Worm (Caenorhabditis elegans) whole organism, late embryonic: ENCODE results near the gene C31H1.5.

Source experiments
- C08G9.2 ChIP-seq: sonication (generic microtip); optimal IDR thresholded peaks from 2 replicates; lab custom pipeline; 2016; ENCODE audit warnings: mild to moderate bottlenecking, missing genetic modification characterization, moderate library complexity, missing compliant biosample characterization
- C38D4.7 ChIP-seq: fragments of 200-800 bp; sonication (Bioruptor generic); optimal IDR thresholded peaks from 2 replicates; lab custom pipeline; 2018; ENCODE audit warnings: mild to moderate bottlenecking, missing genetic modification characterization, moderate library complexity, missing compliant biosample characterization
- K02D7.2 ChIP-seq: sonication (generic microtip); optimal IDR thresholded peaks from 2 replicates; lab custom pipeline; 2017; ENCODE audit warnings: mild to moderate bottlenecking, missing genetic modification characterization, missing compliant biosample characterization
- T23F11.4 ChIP-seq: fragments of 200-800 bp; sonication (Bioruptor generic); optimal IDR thresholded peaks from 2 replicates; lab custom pipeline; 2018; ENCODE audit warnings: mild to moderate bottlenecking, missing genetic modification characterization, missing compliant biosample characterization
- Y22D7AL.16 ChIP-seq: sonication (generic microtip); optimal IDR thresholded peaks from 2 replicates; lab custom pipeline; 2016; ENCODE audit warnings: missing genetic modification characterization, missing compliant biosample characterization
- ahr-1 ChIP-seq: sonication (generic microtip); optimal IDR thresholded peaks from 2 replicates; lab custom pipeline; 2016; ENCODE audit warnings: missing genetic modification characterization, missing compliant biosample characterization
- ama-1 ChIP-seq: fragments of 150-350 bp; optimal IDR thresholded peaks from 2 replicates; lab custom pipeline; 2014
- ceh-18 ChIP-seq: sonication (generic microtip); optimal IDR thresholded peaks from 2 replicates; lab custom pipeline; 2016; ENCODE audit warnings: missing genetic modification characterization, missing compliant biosample characterization
- ceh-2 ChIP-seq: sonication (generic microtip); optimal IDR thresholded peaks from 2 replicates; lab custom pipeline; 2016; ENCODE audit warnings: missing genotype, missing genetic modification characterization, missing compliant biosample characterization
- ceh-24 ChIP-seq: sonication (generic microtip); optimal IDR thresholded peaks from 2 replicates; lab custom pipeline; 2016; ENCODE audit warnings: mild to moderate bottlenecking, missing genetic modification characterization, missing compliant biosample characterization
- ceh-31 ChIP-seq: sonication (generic microtip); optimal IDR thresholded peaks from 2 replicates; lab custom pipeline; 2016; ENCODE audit warnings: missing genetic modification characterization, missing compliant biosample characterization
- ceh-34 ChIP-seq: sonication (generic microtip); optimal IDR thresholded peaks from 2 replicates; lab custom pipeline; 2016; ENCODE audit warnings: mild to moderate bottlenecking, missing genetic modification characterization, missing compliant biosample characterization
- ceh-48 ChIP-seq: sonication (generic microtip); optimal IDR thresholded peaks from 2 replicates; lab custom pipeline; 2016; ENCODE audit warnings: missing genetic modification characterization, inconsistent platforms, missing compliant biosample characterization
- ceh-6 ChIP-seq: fragments of 200-800 bp; sonication (Bioruptor generic); optimal IDR thresholded peaks from 2 replicates; lab custom pipeline; 2018; ENCODE audit warnings: mild to moderate bottlenecking, missing genetic modification characterization, missing compliant biosample characterization
- ceh-9 ChIP-seq: sonication (generic microtip); optimal IDR thresholded peaks from 2 replicates; lab custom pipeline; 2016; ENCODE audit warnings: mild to moderate bottlenecking, missing genetic modification characterization, inconsistent platforms, missing compliant biosample characterization
- dmd-4 ChIP-seq: sonication (generic microtip); optimal IDR thresholded peaks from 2 replicates; lab custom pipeline; 2016; ENCODE audit warnings: borderline replicate concordance, missing genetic modification characterization, missing compliant biosample characterization
- elt-2 ChIP-seq: sonication (generic microtip); optimal IDR thresholded peaks from 2 replicates; lab custom pipeline; 2016; ENCODE audit warnings: missing genetic modification reagents, missing genetic modification characterization, missing compliant biosample characterization
- ets-4 ChIP-seq: sonication (generic microtip); optimal IDR thresholded peaks from 2 replicates; lab custom pipeline; 2016; ENCODE audit warnings: missing genetic modification characterization, missing compliant biosample characterization
- eyg-1 ChIP-seq: sonication (generic microtip); optimal IDR thresholded peaks from 2 replicates; lab custom pipeline; 2016; ENCODE audit warnings: missing genotype, missing genetic modification characterization, missing compliant biosample characterization
- fax-1 ChIP-seq: sonication (generic microtip); optimal IDR thresholded peaks from 2 replicates; lab custom pipeline; 2016; ENCODE audit warnings: missing genotype, missing genetic modification characterization, missing compliant biosample characterization
- hlh-13 ChIP-seq: fragments of 200-800 bp; sonication (Bioruptor generic); optimal IDR thresholded peaks from 2 replicates; lab custom pipeline; 2018; ENCODE audit warnings: mild to moderate bottlenecking, missing genetic modification characterization, missing compliant biosample characterization
- hlh-6 ChIP-seq: sonication (generic microtip); optimal IDR thresholded peaks from 2 replicates; lab custom pipeline; 2016; ENCODE audit warnings: missing genotype, missing genetic modification characterization, missing compliant biosample characterization
- hlh-8 ChIP-seq: sonication (generic microtip); optimal IDR thresholded peaks from 2 replicates; lab custom pipeline; 2016; ENCODE audit warnings: missing genotype, missing genetic modification characterization, missing compliant biosample characterization
- lim-6 ChIP-seq: sonication (generic microtip); optimal IDR thresholded peaks from 2 replicates; lab custom pipeline; 2016; ENCODE audit warnings: missing genetic modification characterization, missing compliant biosample characterization
- lin-11 ChIP-seq: fragments of 200-800 bp; sonication (Bioruptor generic); optimal IDR thresholded peaks from 2 replicates; lab custom pipeline; 2018; ENCODE audit warnings: mild to moderate bottlenecking, missing genetic modification characterization, missing compliant biosample characterization
- madf-2 ChIP-seq: sonication (generic microtip); optimal IDR thresholded peaks from 2 replicates; lab custom pipeline; 2017; ENCODE audit warnings: missing genetic modification characterization, missing compliant biosample characterization
- mec-3 ChIP-seq: sonication (generic microtip); optimal IDR thresholded peaks from 2 replicates; lab custom pipeline; 2016; ENCODE audit warnings: borderline replicate concordance, missing genetic modification characterization, missing compliant biosample characterization
- nfya-1 ChIP-seq: sonication (generic microtip); optimal IDR thresholded peaks from 2 replicates; lab custom pipeline; 2017; ENCODE audit warnings: missing genetic modification characterization, mild to moderate bottlenecking, missing compliant biosample characterization, antibody characterized with exemption, moderate library complexity
- nhr-11 ChIP-seq: fragments of 150-350 bp; optimal IDR thresholded peaks from 2 replicates; lab custom pipeline; 2014; ENCODE audit warnings: missing biosample characterization, missing genetic modification characterization
- nhr-232 ChIP-seq: sonication (generic microtip); optimal IDR thresholded peaks from 2 replicates; lab custom pipeline; 2016; ENCODE audit warnings: missing genetic modification characterization, missing compliant biosample characterization
- pag-3 ChIP-seq: sonication (generic microtip); optimal IDR thresholded peaks from 2 replicates; lab custom pipeline; 2016; ENCODE audit warnings: missing compliant biosample characterization, missing genetic modification characterization, borderline replicate concordance
- pat-9 ChIP-seq: fragments of 200-800 bp; sonication (Bioruptor generic); optimal IDR thresholded peaks from 2 replicates; lab custom pipeline; 2018; ENCODE audit warnings: mild to moderate bottlenecking, missing genetic modification characterization, moderate library complexity, missing compliant biosample characterization
- pax-1 ChIP-seq: fragments of 150-350 bp; optimal IDR thresholded peaks from 2 replicates; lab custom pipeline; 2014; ENCODE audit warnings: missing biosample characterization, missing genetic modification characterization
- pha-2 ChIP-seq: sonication (generic microtip); optimal IDR thresholded peaks from 2 replicates; lab custom pipeline; 2017; ENCODE audit warnings: mild to moderate bottlenecking, missing genetic modification characterization, missing compliant biosample characterization
- pha-4 ChIP-seq: fragments of 150-350 bp; optimal IDR thresholded peaks from 2 replicates; lab custom pipeline; 2018; ENCODE audit warnings: missing biosample characterization, missing genetic modification reagents, missing genetic modification characterization
- pqm-1 ChIP-seq: sonication (generic microtip); optimal IDR thresholded peaks from 2 replicates; lab custom pipeline; 2016; ENCODE audit warnings: missing genetic modification characterization, missing compliant biosample characterization
- pros-1 ChIP-seq: fragments of 150-350 bp; optimal IDR thresholded peaks from 2 replicates; lab custom pipeline; 2014; ENCODE audit warnings: missing biosample characterization, missing genetic modification reagents, missing genetic modification characterization
- sox-2 ChIP-seq: fragments of 200-800 bp; sonication (Bioruptor generic); IDR thresholded peaks from 2 replicates; pipeline ENCODE4 v1.3.6; 2022; ENCODE audit warnings: missing genetic modification reagents, missing genetic modification characterization, missing compliant biosample characterization
- tbx-2 ChIP-seq: sonication (generic microtip); optimal IDR thresholded peaks from 2 replicates; lab custom pipeline; 2016; ENCODE audit warnings: missing genetic modification characterization, missing compliant biosample characterization
- zip-5 ChIP-seq: sonication (generic microtip); optimal IDR thresholded peaks from 2 replicates; lab custom pipeline; 2016; ENCODE audit warnings: missing genetic modification characterization, missing compliant biosample characterization

Gene C31H1.5

ce11 chrIV:5795495-5795894 is 1.1 kb downstream of the C31H1.5 start:
- no peak for TF ChIP-seq ceh-24 (tag; lab: Kevin White, UChicago)
- no peak for TF ChIP-seq T23F11.4 (GFP tag; lab: Kevin White, UChicago)
- TF ChIP-seq ceh-48, result no peak
- no peak for TF ChIP-seq ceh-34 (tag; lab: Kevin White, UChicago)
- no peak for TF ChIP-seq nhr-232 (tag; lab: Kevin White, UChicago)
- TF ChIP-seq eyg-1 (tag; lab: Kevin White, UChicago), result no peak
- no peak for TF ChIP-seq ceh-6 (GFP tag; lab: Kevin White, UChicago)
- no peak for TF ChIP-seq lim-6 (tag; lab: Kevin White, UChicago)
- no peak for TF ChIP-seq ahr-1 (tag; lab: Kevin White, UChicago)
- TF ChIP-seq pha-4 (tag; lab: Kevin White, UChicago), result no peak
- no peak for TF ChIP-seq C38D4.7 (GFP tag; lab: Kevin White, UChicago)
- TF ChIP-seq mec-3 (tag; lab: Kevin White, UChicago), result no peak
- TF ChIP-seq, all 69 proteins: peak for 0

- TF ChIP-seq ets-4, result no peak
- TF ChIP-seq ceh-31 (tag; lab: Kevin White, UChicago), result no peak
- no peak for TF ChIP-seq T23F11.4 (GFP tag; lab: Kevin White, UChicago)
- TF ChIP-seq dmd-4 (tag; lab: Kevin White, UChicago), result no peak
- TF ChIP-seq Y22D7AL.16 (tag; lab: Kevin White, UChicago), result no peak
- no peak for TF ChIP-seq fax-1 (tag; lab: Kevin White, UChicago)
- TF ChIP-seq ceh-18 (tag; lab: Kevin White, UChicago), result no peak
- TF ChIP-seq tbx-2 (tag; lab: Kevin White, UChicago), result no peak
- no peak for TF ChIP-seq pat-9
- TF ChIP-seq hlh-8 (tag; lab: Kevin White, UChicago), result no peak
- TF ChIP-seq hlh-6 (tag; lab: Kevin White, UChicago), result no peak
- TF ChIP-seq ama-1 (lab: Kevin White, UChicago), result no peak
These were observed 5.6 kb downstream of the C31H1.5 start, which contains the start of gene C31H1.2 for ce11 chrIV:5790993-5791392. Gene C31H1.2, plus strand, starts transcription at chrIV:5791293.

- TF ChIP-seq nfya-1 (no peak), pag-3 (no peak), elt-2 (tag; lab: Kevin White, UChicago) (no peak), ceh-24 (tag; lab: Kevin White, UChicago) (no peak), lin-11 (no peak), K02D7.2 (tag; lab: Kevin White, UChicago) (no peak), zip-5 (tag; lab: Kevin White, UChicago) (no peak), pax-1 (tag; lab: Kevin White, UChicago) (no peak), mec-3 (tag; lab: Kevin White, UChicago) (no peak), pha-2 (no peak), nhr-11 (no peak), pqm-1 (tag; lab: Kevin White, UChicago) (no peak), hlh-13 (GFP tag; lab: Kevin White, UChicago) (no peak), ama-1 (lab: Kevin White, UChicago) (no peak), madf-2 (tag; lab: Kevin White, UChicago) (no peak)
- TF ChIP-seq, all 69 proteins: peak for 0
These were observed 12.9 kb downstream of the C31H1.5 start for ce11 chrIV:5783675-5784074.

ce11 chrIV:5780234-5780788 is 16.3 kb downstream of the C31H1.5 start:
- no peak for TF ChIP-seq sox-2 (GFP tag; lab: Robert Waterston, UW)
- TF ChIP-seq C08G9.2 (tag; lab: Kevin White, UChicago), result no peak
- no peak for TF ChIP-seq ets-4
- TF ChIP-seq ceh-9 (tag; lab: Kevin White, UChicago), result no peak
- no peak for TF ChIP-seq ceh-2
- TF ChIP-seq pha-2, result no peak
- TF ChIP-seq hlh-13 (GFP tag; lab: Kevin White, UChicago), result no peak
- no peak for TF ChIP-seq pqm-1 (tag; lab: Kevin White, UChicago)
- TF ChIP-seq pros-1, result no peak
